Worm (Caenorhabditis elegans) whole organism, L1 larva: ENCODE results near the gene R06B10.7.

ENCODE experiments used
- ama-1 ChIP-seq: fragments of 150-350 bp; optimal IDR thresholded peaks from 2 replicates; lab custom pipeline; 2014
- ceh-88 ChIP-seq: fragments of 200-800 bp; sonication (Bioruptor generic); IDR thresholded peaks from 2 replicates; pipeline ENCODE4 v1.3.6; 2022; ENCODE audit warnings: missing genetic modification characterization, missing compliant biosample characterization
- lin-35 ChIP-seq, 2 experiments: fragments of 150-350 bp; optimal IDR thresholded peaks; 2 replicates each; lab custom pipeline; 2014; ENCODE audit warnings: missing biosample characterization in 2 of 2, missing genetic modification characterization in 2 of 2, missing genetic modification reagents in 2 of 2
- nhr-237 ChIP-seq: fragments of 150-350 bp; optimal IDR thresholded peaks from 2 replicates; lab custom pipeline; 2014; ENCODE audit warnings: missing biosample characterization, missing genetic modification characterization
- nhr-77 ChIP-seq: fragments of 150-350 bp; optimal IDR thresholded peaks from 2 replicates; lab custom pipeline; 2014; ENCODE audit warnings: missing biosample characterization, missing genetic modification characterization
- vab-15 ChIP-seq: sonication (generic microtip); optimal IDR thresholded peaks from 2 replicates; lab custom pipeline; 2017; ENCODE audit warnings: missing genotype, mild to moderate bottlenecking, missing genetic modification characterization, missing compliant biosample characterization

DNA sequence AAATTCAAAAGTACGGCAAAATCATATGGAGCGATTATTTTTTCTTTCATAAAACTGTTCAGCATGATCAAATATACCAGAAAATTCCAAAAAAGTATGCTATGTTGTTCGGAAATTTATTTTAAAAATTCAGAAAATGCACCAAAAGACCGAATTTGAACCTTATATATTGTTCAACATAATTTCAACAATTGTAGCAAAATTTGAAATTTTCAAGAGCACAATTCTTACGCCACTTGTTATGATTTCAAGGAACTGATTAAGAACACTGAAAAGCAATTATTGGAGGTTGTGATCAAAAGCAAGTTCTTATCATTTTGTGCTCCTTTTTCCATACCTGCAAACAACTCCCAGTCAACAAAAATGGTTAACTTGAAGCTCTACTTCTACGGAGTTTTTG, 6.9 kb upstream of the R06B10.7 start, which contains the start of gene clc-27:
- TF ChIP-seq nhr-237 (tag; lab: Kevin White, UChicago) (no peak), vab-15 (tag; lab: Kevin White, UChicago) (no peak), lin-35 (GFP tag; optimal IDR thresholded peaks at IDR 0.05; lab: Kevin White, UChicago) (no peak), ama-1 (lab: Kevin White, UChicago) (no peak), nhr-77 (tag; lab: Kevin White, UChicago) (no peak), ceh-88 (GFP tag; lab: Robert Waterston, UW) (no peak)
